Fruit fly (Drosophila melanogaster) whole organism, embryonic: ENCODE data around the gene Wee1.

Source experiments
- CG1024 ChIP-seq: fragments of 200-800 bp; sonication (Bioruptor generic); IDR thresholded peaks from 2 replicates; pipeline ENCODE4 v1.3.6; 2022; ENCODE audit warnings: missing biosample characterization, missing genetic modification characterization
- CG13624 ChIP-seq: fragments of 200-800 bp; sonication (Bioruptor generic); optimal IDR thresholded peaks from 2 replicates; lab custom pipeline; 2016; ENCODE audit warnings: missing biosample characterization, missing genetic modification characterization
- CG14441 ChIP-seq: fragments of 200-800 bp; sonication (Bioruptor generic); IDR thresholded peaks from 2 replicates; pipeline ENCODE4 v1.3.6; 2022; ENCODE audit warnings: missing biosample characterization, missing genetic modification characterization
- CG1529 ChIP-seq: fragments of 200-800 bp; sonication (Bioruptor generic); optimal IDR thresholded peaks from 3 replicates; lab custom pipeline; 2018; ENCODE audit warnings: missing biosample characterization, missing genetic modification characterization
- CG1792 ChIP-seq: fragments of 200-800 bp; sonication (Bioruptor generic); optimal IDR thresholded peaks from 2 replicates; lab custom pipeline; 2016; ENCODE audit warnings: missing biosample characterization, missing genetic modification characterization
- CG18262 ChIP-seq: fragments of 200-800 bp; optimal IDR thresholded peaks from 3 replicates; lab custom pipeline; 2019; ENCODE audit warnings: missing biosample characterization, mild to moderate bottlenecking, missing genetic modification characterization, moderate library complexity
- CG2129 ChIP-seq: fragments of 200-800 bp; sonication (Bioruptor generic); IDR thresholded peaks from 2 replicates; pipeline ENCODE4 v1.3.6; 2022; ENCODE audit warnings: missing biosample characterization, missing genetic modification characterization; ENCODE audit not compliant: partially characterized antibody
- CG30020 ChIP-seq: fragments of 200-800 bp; optimal IDR thresholded peaks from 2 replicates; lab custom pipeline; 2019; ENCODE audit warnings: missing biosample characterization, mild to moderate bottlenecking, missing genetic modification characterization, moderate library complexity
- CG3065 ChIP-seq: fragments of 200-800 bp; sonication (Bioruptor generic); optimal IDR thresholded peaks from 2 replicates; lab custom pipeline; 2016; ENCODE audit warnings: missing biosample characterization, missing genetic modification characterization
- CG31388 ChIP-seq: fragments of 200-800 bp; sonication (Bioruptor generic); optimal IDR thresholded peaks from 2 replicates; lab custom pipeline; 2016; ENCODE audit warnings: missing biosample characterization, missing genetic modification characterization
- CG32532 ChIP-seq: fragments of 200-800 bp; sonication (Bioruptor generic); IDR thresholded peaks from 2 replicates; pipeline ENCODE4 v1.3.6; 2022; ENCODE audit warnings: missing biosample characterization, missing genetic modification characterization
- CG32767 ChIP-seq: fragments of 200-800 bp; sonication (Bioruptor generic); IDR thresholded peaks from 2 replicates; pipeline ENCODE4 v1.3.6; 2022; ENCODE audit warnings: missing biosample characterization, missing genetic modification characterization
- CG43689 ChIP-seq: fragments of 200-800 bp; sonication (Bioruptor generic); IDR thresholded peaks from 2 replicates; pipeline ENCODE4 v1.3.6; 2022; ENCODE audit warnings: missing biosample characterization, missing genetic modification characterization
- CG6765 ChIP-seq: fragments of 200-800 bp; sonication (Bioruptor generic); optimal IDR thresholded peaks from 3 replicates; lab custom pipeline; 2017; ENCODE audit warnings: missing biosample characterization, mild to moderate bottlenecking, missing genetic modification characterization
- CG6854 ChIP-seq: fragments of 200-800 bp; sonication (Bioruptor generic); optimal IDR thresholded peaks from 3 replicates; lab custom pipeline; 2017; ENCODE audit warnings: missing biosample characterization, mild to moderate bottlenecking, missing genetic modification characterization
- CG8281 ChIP-seq: fragments of 200-800 bp; sonication (Bioruptor generic); optimal IDR thresholded peaks from 2 replicates; lab custom pipeline; 2018; ENCODE audit warnings: missing biosample characterization, mild to moderate bottlenecking, missing genetic modification characterization, moderate library complexity
- CoRest ChIP-seq: fragments of 200-800 bp; sonication (Bioruptor generic); optimal IDR thresholded peaks from 3 replicates; lab custom pipeline; 2018; ENCODE audit warnings: missing biosample characterization, mild to moderate bottlenecking, missing genetic modification characterization, moderate library complexity
- D19B ChIP-seq: fragments of 200-800 bp; sonication (Bioruptor generic); optimal IDR thresholded peaks from 2 replicates; lab custom pipeline; 2017; ENCODE audit warnings: missing biosample characterization, mild to moderate bottlenecking, missing genetic modification characterization
- Dad ChIP-seq: fragments of 200-800 bp; sonication (Bioruptor generic); optimal IDR thresholded peaks from 3 replicates; lab custom pipeline; 2016; ENCODE audit warnings: missing biosample characterization, missing genetic modification characterization
- Dbx ChIP-seq: fragments of 200-800 bp; sonication (Bioruptor generic); IDR thresholded peaks from 3 replicates; pipeline ENCODE4 v1.3.6; 2022; ENCODE audit warnings: missing biosample characterization, missing genetic modification characterization
- Deaf1 ChIP-seq: fragments of 200-800 bp; optimal IDR thresholded peaks from 3 replicates; lab custom pipeline; 2019; ENCODE audit warnings: missing biosample characterization, mild to moderate bottlenecking, missing genetic modification characterization, moderate library complexity
- Doc3 ChIP-seq: fragments of 200-800 bp; sonication (Bioruptor generic); IDR thresholded peaks from 3 replicates; pipeline ENCODE4 v1.3.6; 2022; ENCODE audit warnings: missing biosample characterization, missing genetic modification characterization; ENCODE audit not compliant: partially characterized antibody
- HLHmδ ChIP-seq: fragments of 200-800 bp; sonication (Bioruptor generic); optimal IDR thresholded peaks from 2 replicates; lab custom pipeline; 2018; ENCODE audit warnings: missing biosample characterization, mild to moderate bottlenecking, missing genetic modification characterization, moderate library complexity
- Lim3 ChIP-seq: fragments of 200-800 bp; sonication (Bioruptor generic); IDR thresholded peaks from 2 replicates; pipeline ENCODE4 v1.3.6; 2022; ENCODE audit warnings: missing biosample characterization, missing genetic modification characterization
- Mes4 ChIP-seq: fragments of 200-800 bp; sonication (Bioruptor generic); optimal IDR thresholded peaks from 2 replicates; lab custom pipeline; 2016; ENCODE audit warnings: missing biosample characterization, missing genetic modification characterization
- Mrtf ChIP-seq: fragments of 200-800 bp; sonication (Bioruptor generic); IDR thresholded peaks from 3 replicates; pipeline ENCODE4 v1.3.6; 2022; ENCODE audit warnings: missing biosample characterization, missing genetic modification characterization
- Neu2 ChIP-seq: fragments of 200-800 bp; sonication (Bioruptor generic); optimal IDR thresholded peaks from 3 replicates; lab custom pipeline; 2016; ENCODE audit warnings: missing biosample characterization, missing genetic modification characterization, borderline replicate concordance
- Optix ChIP-seq: fragments of 200-800 bp; sonication (Bioruptor generic); IDR thresholded peaks from 3 replicates; pipeline ENCODE4 v1.3.6; 2022; ENCODE audit warnings: missing biosample characterization, missing genetic modification characterization
- Sry-β ChIP-seq: fragments of 200-800 bp; sonication (Bioruptor generic); optimal IDR thresholded peaks from 2 replicates; lab custom pipeline; 2018; ENCODE audit warnings: missing biosample characterization, mild to moderate bottlenecking, missing genetic modification characterization, moderate library complexity
- Stat92E ChIP-seq, 3 experiments: fragments of >200 bp in 2 of 3; fragments of 200-800 bp in 1 of 3; sonication (Bioruptor generic) in 1 of 3; optimal IDR thresholded peaks; 2 replicates each; lab custom pipeline; 2017 to 2019; ENCODE audit warnings: missing biosample characterization in 3 of 3, missing genetic modification characterization in 3 of 3, mild to moderate bottlenecking in 1 of 3, moderate library complexity in 1 of 3
- Xbp1 ChIP-seq: fragments of 200-800 bp; sonication (Bioruptor generic); optimal IDR thresholded peaks from 3 replicates; lab custom pipeline; 2016; ENCODE audit warnings: missing biosample characterization, mild to moderate bottlenecking, missing genetic modification characterization
- ap ChIP-seq: fragments of 200-800 bp; sonication (Bioruptor generic); IDR thresholded peaks from 2 replicates; pipeline ENCODE4 v1.3.6; 2022; ENCODE audit warnings: missing biosample characterization, missing genetic modification characterization
- bbx ChIP-seq: fragments of 200-800 bp; sonication (Bioruptor generic); IDR thresholded peaks from 2 replicates; pipeline ENCODE4 v1.3.6; 2022; ENCODE audit warnings: missing biosample characterization, missing genetic modification characterization; ENCODE audit not compliant: partially characterized antibody
- bcd ChIP-seq: fragments of 200-800 bp; sonication (Bioruptor generic); optimal IDR thresholded peaks from 2 replicates; lab custom pipeline; 2017; ENCODE audit warnings: missing biosample characterization, mild to moderate bottlenecking, missing genetic modification characterization
- cg ChIP-seq: fragments of 200-800 bp; sonication (Bioruptor generic); optimal IDR thresholded peaks from 3 replicates; lab custom pipeline; 2019; ENCODE audit warnings: missing biosample characterization, mild to moderate bottlenecking, missing genetic modification characterization, moderate library complexity
- chinmo ChIP-seq: fragments of 200-800 bp; sonication (Bioruptor generic); IDR thresholded peaks from 4 replicates; pipeline ENCODE4 v1.3.6; 2022; ENCODE audit warnings: missing biosample characterization, missing genetic modification characterization; ENCODE audit not compliant: partially characterized antibody
- chm ChIP-seq: fragments of 200-800 bp; sonication (Bioruptor generic); IDR thresholded peaks from 2 replicates; pipeline ENCODE4 v1.3.6; 2022; ENCODE audit warnings: missing biosample characterization, missing genetic modification characterization
- ci ChIP-seq: fragments of 200-800 bp; sonication (Bioruptor generic); IDR thresholded peaks from 3 replicates; pipeline ENCODE4 v1.3.6; 2022; ENCODE audit warnings: missing biosample characterization, missing genetic modification characterization
- corto ChIP-seq: fragments of 200-800 bp; sonication (Bioruptor generic); optimal IDR thresholded peaks from 2 replicates; lab custom pipeline; 2016; ENCODE audit warnings: missing biosample characterization, mild to moderate bottlenecking, missing genetic modification characterization, moderate library complexity
- dimm ChIP-seq: fragments of 200-800 bp; sonication (Bioruptor generic); IDR thresholded peaks from 2 replicates; pipeline ENCODE4 v1.3.6; 2022; ENCODE audit warnings: missing biosample characterization, missing genetic modification characterization
- knrl ChIP-seq: fragments of 200-800 bp; sonication (Bioruptor generic); IDR thresholded peaks from 3 replicates; pipeline ENCODE4 v1.3.6; 2022; ENCODE audit warnings: missing biosample characterization, missing genetic modification characterization; ENCODE audit not compliant: partially characterized antibody
- lbe ChIP-seq: fragments of 200-800 bp; sonication (Bioruptor generic); optimal IDR thresholded peaks from 2 replicates; lab custom pipeline; 2016; ENCODE audit warnings: missing biosample characterization, mild to moderate bottlenecking, missing genetic modification characterization
- slp2 ChIP-seq: fragments of 200-800 bp; sonication (Bioruptor generic); optimal IDR thresholded peaks from 2 replicates; lab custom pipeline; 2016; ENCODE audit warnings: missing biosample characterization, missing genetic modification characterization
- sqz ChIP-seq: fragments of 200-800 bp; sonication (Bioruptor generic); optimal IDR thresholded peaks from 3 replicates; lab custom pipeline; 2018; ENCODE audit warnings: missing biosample characterization, mild to moderate bottlenecking, missing genetic modification characterization
- tna ChIP-seq: fragments of 200-800 bp; sonication (Bioruptor generic); IDR thresholded peaks from 2 replicates; pipeline ENCODE4 v1.3.6; 2022; ENCODE audit warnings: missing biosample characterization, missing genetic modification characterization; ENCODE audit not compliant: partially characterized antibody
- usp ChIP-seq: fragments of >200 bp; optimal IDR thresholded peaks from 2 replicates; lab custom pipeline; 2017; ENCODE audit warnings: missing biosample characterization, missing genetic modification characterization
- vfl ChIP-seq: fragments of 200-800 bp; sonication (Bioruptor generic); optimal IDR thresholded peaks from 2 replicates; lab custom pipeline; 2016; ENCODE audit warnings: missing biosample characterization, missing genetic modification characterization

Gene Wee1

DNA sequence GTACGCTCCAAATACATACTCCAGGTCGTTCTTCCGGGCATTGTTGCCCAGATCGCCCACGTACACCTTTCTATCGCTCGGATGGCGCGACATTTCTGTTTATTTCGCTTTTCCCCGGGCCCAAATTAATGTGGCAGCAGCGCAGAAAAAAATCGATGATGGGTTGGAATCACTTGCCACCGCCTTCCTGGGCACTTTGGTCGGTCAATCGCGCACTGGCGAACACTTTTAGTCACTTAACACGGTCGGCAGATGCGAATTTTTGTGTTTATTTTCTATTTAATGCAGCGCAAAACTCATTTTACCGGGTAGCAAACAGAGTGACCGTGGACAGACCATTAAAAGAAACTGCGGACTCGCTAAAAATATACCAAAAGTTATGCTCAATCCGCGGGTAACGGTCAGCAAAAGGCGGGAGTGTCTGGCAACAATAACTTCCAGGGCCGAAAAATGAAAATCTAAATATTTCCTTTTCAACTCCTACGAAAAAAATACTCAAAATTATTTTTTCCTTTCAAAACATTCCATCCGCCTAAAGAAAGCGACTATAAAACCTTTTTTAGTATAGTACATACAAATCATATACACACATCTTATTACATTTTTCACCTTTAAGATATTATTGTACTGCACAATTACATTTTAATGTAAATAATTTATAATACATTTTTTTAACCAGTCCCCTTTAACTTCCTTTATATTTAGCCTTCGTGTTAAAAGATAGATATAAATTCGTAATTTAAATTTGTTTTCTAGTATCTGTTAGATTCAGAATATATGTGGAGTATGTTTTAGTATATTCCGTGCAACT lies 6.1 kb upstream of the Wee1 start, which contains the start of gene x16 (continued):
- TF ChIP-seq ap (no peak), CoRest (tag; lab: Kevin White, UChicago) (no peak), Stat92E (GFP tag; optimal IDR thresholded peaks at IDR 0.05; lab: Kevin White, UChicago) (no peak), CG31388 (no peak), corto (GFP tag; lab: Kevin White, UChicago) (no peak), CG14441 (GFP tag; lab: Robert Waterston, UW) (no peak), CG1529 (GFP tag; lab: Kevin White, UChicago) (no peak), ci (GFP tag; lab: Robert Waterston, UW) (no peak), Lim3 (GFP tag; lab: Robert Waterston, UW) (no peak), Doc3 (GFP tag; lab: Robert Waterston, UW) (no peak)

- no peak for TF ChIP-seq CG6765 (GFP tag; lab: Kevin White, UChicago)
- no peak for TF ChIP-seq CG3065 (GFP tag; lab: Kevin White, UChicago)
- TF ChIP-seq CG43689 (GFP tag; lab: Robert Waterston, UW) = no peak
- TF ChIP-seq chinmo (GFP tag; lab: Robert Waterston, UW) = 0 out of 4 replicates have a peak, but pooled peaks have one; percentile 45
- TF ChIP-seq Neu2 (GFP tag; lab: Kevin White, UChicago) = no peak
- TF ChIP-seq Dbx (GFP tag; lab: Robert Waterston, UW) = 0 out of 3 replicates have a peak, but pooled peaks have one; percentile 12
- no peak for TF ChIP-seq CG1024 (GFP tag; lab: Robert Waterston, UW)
- no peak for TF ChIP-seq Dad (GFP tag; lab: Kevin White, UChicago)
- TF ChIP-seq Mes4 (GFP tag; lab: Kevin White, UChicago) = no peak
- TF ChIP-seq CG32532 = no peak
- no peak for TF ChIP-seq Optix (GFP tag; lab: Robert Waterston, UW)
- peak; percentile 27; the same call in 1 of the 2 replicates for TF ChIP-seq tna
- TF ChIP-seq CG8281 (tag; lab: Kevin White, UChicago) = no peak
- TF ChIP-seq sqz (GFP tag; lab: Kevin White, UChicago) = no peak
- no peak for TF ChIP-seq bbx (GFP tag; lab: Robert Waterston, UW)
- TF ChIP-seq CG13624 (GFP tag; lab: Kevin White, UChicago) = no peak
- no peak for TF ChIP-seq bcd (GFP tag; lab: Kevin White, UChicago)
- no peak for TF ChIP-seq CG6854 (GFP tag; lab: Kevin White, UChicago)
- TF ChIP-seq vfl (GFP tag; lab: Kevin White, UChicago) = no peak
- peak; percentile 63; the same call in 1 of the 2 replicates for TF ChIP-seq CG32767 (GFP tag; lab: Robert Waterston, UW)
- peak; percentile 48 for TF ChIP-seq CG18262 (tag; lab: Kevin White, UChicago)
- TF ChIP-seq lbe (GFP tag; lab: Kevin White, UChicago) = peak; percentile 11
- no peak for TF ChIP-seq D19B (GFP tag; lab: Kevin White, UChicago)
- no peak for TF ChIP-seq dimm (GFP tag; lab: Robert Waterston, UW)
- no peak for TF ChIP-seq slp2 (GFP tag; lab: Kevin White, UChicago)
- no peak for TF ChIP-seq Deaf1
- TF ChIP-seq Mrtf = no peak
- TF ChIP-seq HLHmδ (GFP tag; lab: Kevin White, UChicago) = no peak
- TF ChIP-seq CG30020 (tag; lab: Kevin White, UChicago) = no peak
- TF ChIP-seq chm = no peak
- peak; percentile 95 for TF ChIP-seq cg (GFP tag; lab: Kevin White, UChicago)
- no peak for TF ChIP-seq usp
- no peak for TF ChIP-seq Xbp1
- no peak for TF ChIP-seq knrl
- TF ChIP-seq CG1792 (GFP tag; lab: Kevin White, UChicago) = no peak
- TF ChIP-seq CG2129 (GFP tag; lab: Robert Waterston, UW) = no peak
- TF ChIP-seq Sry-β (GFP tag; lab: Kevin White, UChicago) = peak; percentile 15
These were observed 5.4 kb upstream of the Wee1 start for dm6 chr2L:6919203-6919849.
